Fruit fly (Drosophila melanogaster) whole organism, embryonic: ENCODE data around the gene CG43245.

Experiments used
- Blimp-1 ChIP-seq: fragments of 200-800 bp; sonication (Bioruptor generic); optimal IDR thresholded peaks from 3 replicates; lab custom pipeline; 2018; ENCODE audit warnings: missing biosample characterization, missing genetic modification characterization, mild to moderate bottlenecking, moderate library complexity, missing genetic modification reagents
- CG10274 ChIP-seq: fragments of 200-800 bp; sonication (Bioruptor generic); optimal IDR thresholded peaks from 3 replicates; lab custom pipeline; 2017; ENCODE audit warnings: missing biosample characterization, mild to moderate bottlenecking, missing genetic modification characterization
- CG13624 ChIP-seq: fragments of 200-800 bp; sonication (Bioruptor generic); optimal IDR thresholded peaks from 2 replicates; lab custom pipeline; 2016; ENCODE audit warnings: missing biosample characterization, missing genetic modification characterization
- CG13775 ChIP-seq: fragments of 200-800 bp; sonication (Bioruptor generic); optimal IDR thresholded peaks from 3 replicates; lab custom pipeline; 2017; ENCODE audit warnings: missing biosample characterization, mild to moderate bottlenecking, missing genetic modification characterization
- CG15479 ChIP-seq: fragments of 200-800 bp; sonication (Bioruptor generic); optimal IDR thresholded peaks from 3 replicates; lab custom pipeline; 2019; ENCODE audit warnings: missing biosample characterization, mild to moderate bottlenecking, missing genetic modification characterization, moderate library complexity
- CG17912 ChIP-seq: fragments of 200-800 bp; sonication (Bioruptor generic); optimal IDR thresholded peaks from 2 replicates; lab custom pipeline; 2018; ENCODE audit warnings: missing biosample characterization, mild to moderate bottlenecking, missing genetic modification characterization
- CG1832 ChIP-seq: fragments of 200-800 bp; sonication (Bioruptor generic); optimal IDR thresholded peaks from 2 replicates; lab custom pipeline; 2017; ENCODE audit warnings: missing biosample characterization, mild to moderate bottlenecking, missing genetic modification characterization, inconsistent platforms
- CG18476 ChIP-seq: fragments of 200-800 bp; sonication (Bioruptor generic); optimal IDR thresholded peaks from 2 replicates; lab custom pipeline; 2016; ENCODE audit warnings: missing biosample characterization, mild to moderate bottlenecking, missing genetic modification characterization
- CG2199 ChIP-seq: fragments of 200-800 bp; sonication (Bioruptor generic); IDR thresholded peaks from 3 replicates; pipeline ENCODE4 v1.3.6; 2022; ENCODE audit warnings: missing biosample characterization, missing genetic modification characterization
- CG2712 ChIP-seq: fragments of 200-800 bp; optimal IDR thresholded peaks from 3 replicates; lab custom pipeline; 2019; ENCODE audit warnings: missing biosample characterization, mild to moderate bottlenecking, missing genetic modification characterization, moderate library complexity
- CG31224 ChIP-seq: fragments of 200-800 bp; sonication (Bioruptor generic); IDR thresholded peaks from 2 replicates; pipeline ENCODE4 v1.3.6; 2022; ENCODE audit warnings: missing biosample characterization, missing genetic modification characterization
- CG3281 ChIP-seq: fragments of 200-800 bp; sonication (Bioruptor generic); optimal IDR thresholded peaks from 3 replicates; lab custom pipeline; 2017; ENCODE audit warnings: missing biosample characterization, mild to moderate bottlenecking, missing genetic modification characterization
- CG33213 ChIP-seq: fragments of 200-800 bp; sonication (Bioruptor generic); optimal IDR thresholded peaks from 3 replicates; lab custom pipeline; 2016; ENCODE audit warnings: missing biosample characterization, missing genetic modification characterization
- CG4360 ChIP-seq: fragments of 200-800 bp; sonication (Bioruptor generic); IDR thresholded peaks from 2 replicates; pipeline ENCODE4 v1.3.6; 2022; ENCODE audit warnings: missing biosample characterization, missing genetic modification characterization
- CG5953 ChIP-seq: fragments of 200-800 bp; sonication (Bioruptor generic); IDR thresholded peaks from 2 replicates; pipeline ENCODE4 v1.3.6; 2022; ENCODE audit warnings: missing biosample characterization, missing genetic modification characterization
- CG6654 ChIP-seq: fragments of 200-800 bp; sonication (Bioruptor generic); optimal IDR thresholded peaks from 2 replicates; lab custom pipeline; 2017; ENCODE audit warnings: missing biosample characterization, mild to moderate bottlenecking, missing genetic modification characterization
- CG6765 ChIP-seq: fragments of 200-800 bp; sonication (Bioruptor generic); optimal IDR thresholded peaks from 3 replicates; lab custom pipeline; 2017; ENCODE audit warnings: missing biosample characterization, mild to moderate bottlenecking, missing genetic modification characterization
- CG7556 ChIP-seq: fragments of 200-800 bp; sonication (Bioruptor generic); optimal IDR thresholded peaks from 2 replicates; lab custom pipeline; 2017; ENCODE audit warnings: missing biosample characterization, mild to moderate bottlenecking, missing genetic modification characterization
- CG7786 ChIP-seq: fragments of 200-800 bp; sonication (Bioruptor generic); optimal IDR thresholded peaks from 2 replicates; lab custom pipeline; 2016; ENCODE audit warnings: missing biosample characterization, missing genetic modification characterization
- CG8281 ChIP-seq: fragments of 200-800 bp; sonication (Bioruptor generic); optimal IDR thresholded peaks from 2 replicates; lab custom pipeline; 2018; ENCODE audit warnings: missing biosample characterization, mild to moderate bottlenecking, missing genetic modification characterization, moderate library complexity
- HHEX ChIP-seq: fragments of 200-800 bp; sonication (Bioruptor generic); optimal IDR thresholded peaks from 3 replicates; lab custom pipeline; 2017; ENCODE audit warnings: missing biosample characterization, mild to moderate bottlenecking, missing genetic modification characterization, missing genetic modification reagents
- Lhr ChIP-seq: fragments of 200-800 bp; sonication (Bioruptor generic); optimal IDR thresholded peaks from 3 replicates; lab custom pipeline; 2017; ENCODE audit warnings: mild to moderate bottlenecking, missing biosample characterization, missing genetic modification reagents, missing genetic modification characterization
- MTF-1 ChIP-seq: fragments of 200-800 bp; sonication (Bioruptor generic); optimal IDR thresholded peaks from 2 replicates; lab custom pipeline; 2018; ENCODE audit warnings: missing biosample characterization, mild to moderate bottlenecking, missing genetic modification characterization, borderline replicate concordance
- Pdp1 ChIP-seq, 2 experiments: fragments of 200-800 bp; sonication (Bioruptor generic); optimal IDR thresholded peaks; 3 replicates each; lab custom pipeline; 2016; ENCODE audit warnings: missing biosample characterization in 2 of 2, missing genetic modification characterization in 2 of 2, mild to moderate bottlenecking in 1 of 2, moderate library complexity in 1 of 2
- Six4 ChIP-seq: fragments of 200-800 bp; sonication (Bioruptor generic); optimal IDR thresholded peaks from 2 replicates; lab custom pipeline; 2016; ENCODE audit warnings: missing biosample characterization, missing genetic modification characterization
- YL-1 ChIP-seq: fragments of 200-800 bp; sonication (Bioruptor generic); optimal IDR thresholded peaks from 3 replicates; lab custom pipeline; 2017; ENCODE audit warnings: missing biosample characterization, mild to moderate bottlenecking, missing genetic modification characterization
- cg ChIP-seq: fragments of 200-800 bp; sonication (Bioruptor generic); optimal IDR thresholded peaks from 3 replicates; lab custom pipeline; 2019; ENCODE audit warnings: missing biosample characterization, mild to moderate bottlenecking, missing genetic modification characterization, moderate library complexity
- ci ChIP-seq: fragments of 200-800 bp; sonication (Bioruptor generic); IDR thresholded peaks from 3 replicates; pipeline ENCODE4 v1.3.6; 2022; ENCODE audit warnings: missing biosample characterization, missing genetic modification characterization
- crol ChIP-seq: fragments of 200-800 bp; sonication (Bioruptor generic); IDR thresholded peaks from 2 replicates; pipeline ENCODE4 v1.3.6; 2022; ENCODE audit warnings: missing biosample characterization, missing genetic modification characterization
- dati ChIP-seq: fragments of 200-800 bp; sonication (Bioruptor generic); IDR thresholded peaks from 2 replicates; pipeline ENCODE4 v1.3.6; 2022; ENCODE audit warnings: missing biosample characterization, missing genetic modification characterization
- dmrt11E ChIP-seq: fragments of 200-800 bp; sonication (Bioruptor generic); optimal IDR thresholded peaks from 3 replicates; lab custom pipeline; 2018; ENCODE audit warnings: missing biosample characterization, mild to moderate bottlenecking, missing genetic modification characterization, moderate library complexity
- dmrt99B ChIP-seq: fragments of 200-800 bp; sonication (Bioruptor generic); optimal IDR thresholded peaks from 2 replicates; lab custom pipeline; 2018; ENCODE audit warnings: missing biosample characterization, mild to moderate bottlenecking, missing genetic modification characterization, moderate library complexity
- exex ChIP-seq: fragments of 200-800 bp; sonication (Bioruptor generic); optimal IDR thresholded peaks from 4 replicates; lab custom pipeline; 2018; ENCODE audit warnings: missing biosample characterization, mild to moderate bottlenecking, missing genetic modification characterization, moderate library complexity
- fru ChIP-seq: fragments of >200 bp; optimal IDR thresholded peaks from 2 replicates; lab custom pipeline; 2017
- gce ChIP-seq: fragments of 200-800 bp; sonication (Bioruptor generic); IDR thresholded peaks from 3 replicates; pipeline ENCODE4 v1.3.6; 2022; ENCODE audit warnings: missing biosample characterization, missing genetic modification characterization
- grn ChIP-seq: fragments of 200-800 bp; sonication (Bioruptor generic); optimal IDR thresholded peaks from 3 replicates; lab custom pipeline; 2017; ENCODE audit warnings: missing biosample characterization, missing genetic modification characterization
- hb ChIP-seq: fragments of 200-800 bp; sonication (Bioruptor generic); IDR thresholded peaks from 3 replicates; pipeline ENCODE4 v1.3.6; 2022; ENCODE audit warnings: missing biosample characterization, missing genetic modification characterization; ENCODE audit not compliant: partially characterized antibody
- lbe ChIP-seq: fragments of 200-800 bp; sonication (Bioruptor generic); optimal IDR thresholded peaks from 2 replicates; lab custom pipeline; 2016; ENCODE audit warnings: missing biosample characterization, mild to moderate bottlenecking, missing genetic modification characterization
- maf-S ChIP-seq: fragments of 200-800 bp; sonication (Bioruptor generic); optimal IDR thresholded peaks from 2 replicates; lab custom pipeline; 2016; ENCODE audit warnings: missing biosample characterization, missing genetic modification characterization
- mirr ChIP-seq: fragments of 200-800 bp; sonication (Bioruptor generic); optimal IDR thresholded peaks from 3 replicates; lab custom pipeline; 2018; ENCODE audit warnings: missing biosample characterization, mild to moderate bottlenecking, missing genetic modification characterization
- nom ChIP-seq: fragments of 200-800 bp; sonication (Bioruptor generic); optimal IDR thresholded peaks from 2 replicates; lab custom pipeline; 2017; ENCODE audit warnings: missing biosample characterization, missing genetic modification characterization, mild to moderate bottlenecking, moderate library complexity, missing genetic modification reagents
- oc ChIP-seq: fragments of 200-800 bp; sonication (Bioruptor generic); optimal IDR thresholded peaks from 2 replicates; lab custom pipeline; 2018; ENCODE audit warnings: missing biosample characterization, mild to moderate bottlenecking, missing genetic modification characterization, moderate library complexity
- pnt ChIP-seq: fragments of 200-800 bp; sonication (Bioruptor generic); optimal IDR thresholded peaks from 3 replicates; lab custom pipeline; 2016; ENCODE audit warnings: missing biosample characterization, missing genetic modification characterization
- repo ChIP-seq: fragments of 200-800 bp; sonication (Bioruptor generic); optimal IDR thresholded peaks from 2 replicates; lab custom pipeline; 2016; ENCODE audit warnings: missing biosample characterization, missing genetic modification characterization
- sens ChIP-seq: fragments of 200-800 bp; sonication (Bioruptor generic); peaks from one replicate; lab custom pipeline; 2016; ENCODE audit warnings: missing biosample characterization, missing genetic modification characterization
- vnd ChIP-seq: fragments of 200-800 bp; sonication (Bioruptor generic); IDR thresholded peaks from 3 replicates; pipeline ENCODE4 v1.3.6; 2022; ENCODE audit warnings: missing biosample characterization, missing genetic modification characterization; ENCODE audit not compliant: partially characterized antibody
- vvl ChIP-seq: fragments of 200-800 bp; sonication (Bioruptor generic); IDR thresholded peaks from 2 replicates; pipeline ENCODE4 v1.3.6; 2022; ENCODE audit warnings: missing biosample characterization, missing genetic modification characterization

CG43245 gene

DNA sequence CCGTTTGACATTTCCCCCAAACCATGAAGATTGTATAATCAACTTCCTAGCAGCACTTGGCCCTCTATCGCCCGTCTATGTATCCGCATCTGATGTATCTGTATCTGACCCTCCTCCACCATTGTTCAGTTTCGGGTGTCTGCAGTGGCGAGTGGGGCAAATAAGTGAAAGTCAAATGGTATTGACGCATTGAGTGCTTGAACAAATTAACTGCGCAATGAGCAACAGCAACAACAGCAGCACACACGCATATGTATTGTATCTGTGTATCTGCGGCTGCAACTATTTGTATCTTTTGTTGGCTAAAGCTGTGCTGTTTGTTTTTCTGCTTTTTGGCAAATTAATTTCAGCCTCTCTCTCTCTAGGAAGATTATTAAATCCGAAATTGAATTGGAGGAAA, 16.9 kb downstream of the CG43245 start:
- TF ChIP-seq dmrt99B (tag; lab: Kevin White, UChicago), result peak; percentile 5
- no peak for TF ChIP-seq CG7786 (GFP tag; lab: Kevin White, UChicago)
- TF ChIP-seq CG4360 (GFP tag; lab: Robert Waterston, UW), result peak; percentile 32; the same call in 1 of the 2 replicates
- no peak for TF ChIP-seq CG33213
- no peak for TF ChIP-seq fru (lab: Kevin White, UChicago)
- 0 out of 3 replicates have a peak, but pooled peaks have one; percentile 21 for TF ChIP-seq gce (GFP tag; lab: Robert Waterston, UW)
- TF ChIP-seq Blimp-1, result peak; percentile 66
- no peak for TF ChIP-seq dati (GFP tag; lab: Robert Waterston, UW)
- no peak for TF ChIP-seq dmrt11E (tag; lab: Kevin White, UChicago)
- no peak for TF ChIP-seq CG7556 (GFP tag; lab: Kevin White, UChicago)
- TF ChIP-seq CG10274 (GFP tag; lab: Kevin White, UChicago), result no peak
- TF ChIP-seq Six4 (GFP tag; lab: Kevin White, UChicago), result no peak
- TF ChIP-seq CG8281, result peak; percentile 99
- no peak for TF ChIP-seq hb
- TF ChIP-seq CG17912 (GFP tag; lab: Kevin White, UChicago), result no peak
- peak; percentile 11; the same call in 1 of the 2 replicates for TF ChIP-seq vvl (GFP tag; lab: Robert Waterston, UW)
- peak; percentile 52; the same call in 2 of the 3 replicates for TF ChIP-seq ci
- peak; percentile 11 for TF ChIP-seq cg
- TF ChIP-seq vnd (GFP tag; lab: Robert Waterston, UW), result no peak
- no peak for TF ChIP-seq CG13775

DNA sequence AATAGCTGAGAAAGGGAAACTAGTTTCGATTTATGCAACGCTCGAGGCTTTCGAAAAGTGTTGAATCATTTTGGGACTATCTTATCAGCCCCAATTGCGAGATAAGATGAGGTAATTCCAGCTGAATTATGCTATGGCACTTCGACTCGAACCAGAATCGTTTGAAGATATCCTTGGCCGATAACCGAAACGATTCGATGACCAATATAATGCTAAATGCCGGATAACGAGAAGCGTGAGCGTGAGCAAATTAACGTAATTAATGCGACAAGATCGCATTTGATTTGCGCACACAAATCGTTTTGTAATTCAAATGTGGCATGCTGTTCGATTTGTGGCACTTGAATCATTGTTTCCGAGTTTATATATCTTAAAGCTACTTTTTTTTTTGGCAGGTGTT, 17.3 kb downstream of the CG43245 start:
- TF ChIP-seq mirr (GFP tag; lab: Kevin White, UChicago) (peak; percentile 45), CG6654 (GFP tag; lab: Kevin White, UChicago) (no peak), YL-1 (GFP tag; lab: Kevin White, UChicago) (no peak), pnt (GFP tag; lab: Kevin White, UChicago) (no peak), HHEX (no peak), CG13624 (no peak), MTF-1 (GFP tag; lab: Kevin White, UChicago) (no peak), CG3281 (GFP tag; lab: Kevin White, UChicago) (no peak), CG15479 (GFP tag; lab: Kevin White, UChicago) (no peak), Pdp1 (GFP tag; optimal IDR thresholded peaks at IDR 0.05; lab: Kevin White, UChicago) (peak in 1 of 2 experiments; percentile 68), grn (GFP tag; lab: Kevin White, UChicago) (peak; percentile 55), maf-S (GFP tag; lab: Kevin White, UChicago) (no peak), exex (tag; lab: Kevin White, UChicago) (peak; percentile 77)
- TF ChIP-seq, all 482 proteins: peak for 4

DNA sequence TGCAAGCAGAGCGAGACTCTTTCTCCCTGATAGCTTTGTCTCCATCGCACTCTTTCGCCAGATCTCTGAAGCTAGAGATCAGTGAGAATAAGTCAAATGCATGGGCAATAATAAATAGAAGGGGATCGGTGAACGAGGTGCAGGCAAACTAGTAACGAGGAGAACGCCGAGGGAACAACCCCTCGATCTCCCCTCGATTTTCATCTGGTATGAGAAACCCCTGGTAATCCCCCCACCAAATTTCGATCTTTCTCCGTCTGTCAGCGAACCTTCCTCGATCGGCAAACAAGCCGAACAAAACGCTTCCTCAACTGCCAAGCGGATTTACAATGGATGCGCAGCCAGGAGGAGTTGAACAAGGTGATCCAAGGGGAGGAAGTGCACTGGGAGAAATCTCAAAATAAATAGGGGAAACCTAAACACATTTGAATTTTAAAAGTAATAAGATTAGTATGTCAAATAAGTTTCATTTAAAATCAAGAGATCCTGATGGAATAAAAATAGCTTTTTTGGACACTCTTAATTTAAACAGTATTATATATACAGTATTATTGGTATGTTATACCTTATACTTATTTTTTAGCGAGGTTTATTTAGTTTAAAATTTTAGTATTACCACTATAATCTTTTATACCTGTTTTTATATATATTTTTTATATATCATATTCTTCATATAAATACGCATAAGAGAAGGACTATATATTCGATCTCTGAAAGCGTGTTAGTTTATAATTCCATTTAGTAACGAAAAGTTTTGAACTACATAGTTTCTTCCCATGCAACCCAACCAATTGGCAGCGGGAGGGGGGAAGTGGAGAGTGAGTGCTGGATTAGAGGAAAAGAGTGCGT, 20.2 kb downstream of the CG43245 start:
- no peak for TF ChIP-seq lbe
- TF ChIP-seq oc (tag; lab: Kevin White, UChicago), result peak; percentile 1
- peak; percentile 36 for TF ChIP-seq CG1832 (GFP tag; lab: Kevin White, UChicago)
- TF ChIP-seq CG2712 (tag; lab: Kevin White, UChicago), result peak; percentile 5
- TF ChIP-seq repo, result no peak
- peak; percentile 34 for TF ChIP-seq sens (GFP tag; lab: Kevin White, UChicago)
- no peak for TF ChIP-seq CG33213
- TF ChIP-seq CG2199, result peak; percentile 59; the same call in 1 of the 3 replicates
- TF ChIP-seq CG6765 (GFP tag; lab: Kevin White, UChicago), result no peak
- TF ChIP-seq CG18476, result peak; percentile 52
- no peak for TF ChIP-seq nom (GFP tag; lab: Kevin White, UChicago)
- no peak for TF ChIP-seq Lhr (GFP tag; lab: Kevin White, UChicago)
- TF ChIP-seq crol (GFP tag; lab: Robert Waterston, UW), result peak; percentile 80
- TF ChIP-seq CG31224 (GFP tag; lab: Robert Waterston, UW), result no peak
- no peak for TF ChIP-seq CG13775
- TF ChIP-seq CG5953 (GFP tag; lab: Robert Waterston, UW), result 0 out of 2 replicates have a peak, but pooled peaks have one; percentile 10
